Worm (Caenorhabditis elegans) whole organism, midembryonic: ENCODE data around the gene col-144.

Experiments
- T22C8.4 ChIP-seq: fragments of 200-800 bp; sonication (Bioruptor generic); IDR thresholded peaks from 2 replicates; pipeline ENCODE4 v1.3.6; 2022; ENCODE audit warnings: missing genetic modification characterization, missing compliant biosample characterization
- cog-1 ChIP-seq: sonication (generic microtip); optimal IDR thresholded peaks from 2 replicates; lab custom pipeline; 2016; ENCODE audit warnings: missing genetic modification characterization, missing compliant biosample characterization
- klf-2 ChIP-seq: fragments of 200-800 bp; sonication (Bioruptor generic); conservative IDR thresholded peaks from 2 replicates; pipeline ENCODE4 v1.3.6; 2022; ENCODE audit warnings: missing genetic modification reagents, missing genetic modification characterization, missing compliant biosample characterization

DNA sequence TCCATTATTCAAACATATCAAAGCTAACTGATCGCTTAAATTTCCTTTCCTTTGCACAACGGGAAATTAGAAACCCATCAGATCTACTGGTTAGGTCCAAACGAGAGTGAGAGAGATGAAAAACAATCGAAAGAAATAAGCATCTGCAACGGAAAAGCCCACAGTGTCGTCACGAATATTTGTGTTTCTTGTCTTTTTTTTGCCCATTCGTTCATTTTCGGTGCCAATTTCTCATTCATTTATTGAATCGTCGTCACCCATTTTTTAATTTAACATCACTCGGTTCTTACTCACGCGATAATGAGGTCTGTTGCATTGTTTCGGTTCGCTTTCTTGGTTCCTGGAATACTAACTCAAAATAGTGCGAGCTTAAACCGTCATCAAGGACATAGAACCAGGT is 36.3 kb downstream of the col-144 start, which contains the start of gene F21C10.6:
- TF ChIP-seq cog-1 (tag; lab: Kevin White, UChicago) (no peak), klf-2 (GFP tag; lab: Robert Waterston, UW) (no peak), T22C8.4 (GFP tag; lab: Robert Waterston, UW) (no peak)
